Fruit fly (Drosophila melanogaster): ENCODE data around the gene eyg.
A peak's percentile ranks its signal among the peaks of the same experiment; 100 is the strongest.

Gene eyg

dm6 chr3L:12503865-12504650 is 36.2 kb upstream of the eyg start, which contains the start of the genes CG10646 and vih (continued):
- TF ChIP-seq CG1024 (GFP tag; IDR thresholded peaks at IDR 0.05) (no peak), CG7745 (tag; optimal IDR thresholded peaks at IDR 0.05) (no peak), CG6689 (GFP tag; IDR thresholded peaks at IDR 0.05) (peak; percentile 35; the same call in 1 of the 2 replicates), CG32532 (GFP tag; IDR thresholded peaks at IDR 0.05) (no peak), wor (GFP tag; IDR thresholded peaks at IDR 0.05) (no peak), CG18011 (GFP tag; optimal IDR thresholded peaks at IDR 0.05) (no peak), zf30C (GFP tag; optimal IDR thresholded peaks at IDR 0.05) (peak; percentile 2), CG30020 (tag; optimal IDR thresholded peaks at IDR 0.05) (peak; percentile 53), CG7271 (tag; optimal IDR thresholded peaks at IDR 0.05) (peak; percentile 51), pfk (GFP tag; optimal IDR thresholded peaks at IDR 0.05) (no peak), p53 (GFP tag; optimal IDR thresholded peaks at IDR 0.05) (no peak), ERR (GFP tag; optimal IDR thresholded peaks at IDR 0.05) (no peak), CG10147 (GFP tag; optimal IDR thresholded peaks at IDR 0.05) (peak; percentile 20), CG10462 (GFP tag; optimal IDR thresholded peaks at IDR 0.05) (peak; percentile 30), ken (GFP tag; IDR thresholded peaks at IDR 0.05) (no peak; the same call in 2 of the 3 replicates), CG8290 (GFP tag; optimal IDR thresholded peaks at IDR 0.05) (peak; percentile 43), CG8290 (tag; optimal IDR thresholded peaks at IDR 0.05) (no peak), CG11085 (GFP tag; IDR thresholded peaks at IDR 0.05) (no peak), CG7372 (GFP tag; IDR thresholded peaks at IDR 0.05) (no peak), jing (GFP tag; optimal IDR thresholded peaks at IDR 0.05) (no peak), CG14050 (GFP tag; IDR thresholded peaks at IDR 0.05) (no peak), kah (GFP tag; optimal IDR thresholded peaks at IDR 0.05) (no peak), CkIIα-i1 (GFP tag; IDR thresholded peaks at IDR 0.05) (no peak), crp (GFP tag; optimal IDR thresholded peaks at IDR 0.05) (peak in 1 of 2 experiments; percentile 33), CG8089 (GFP tag; optimal IDR thresholded peaks at IDR 0.05) (no peak), CG8924 (tag; optimal IDR thresholded peaks at IDR 0.05) (peak; percentile 63), disco-r (GFP tag; optimal IDR thresholded peaks at IDR 0.05) (no peak), gsb (GFP tag; IDR thresholded peaks at IDR 0.05) (no peak), Bteb2 (GFP tag; optimal IDR thresholded peaks at IDR 0.05) (no peak), CG4820 (GFP tag; optimal IDR thresholded peaks at IDR 0.05) (peak; percentile 42), grn (GFP tag; optimal IDR thresholded peaks at IDR 0.05) (no peak), CG4854 (GFP tag; optimal IDR thresholded peaks at IDR 0.05) (no peak), Awh (GFP tag; IDR thresholded peaks at IDR 0.05) (no peak), org-1 (GFP tag; optimal IDR thresholded peaks at IDR 0.05) (no peak), Sin3A (optimal IDR thresholded peaks at IDR 0.05) (no peak), trem (tag; optimal IDR thresholded peaks at IDR 0.05) (peak; percentile 96), CG1602 (GFP tag; optimal IDR thresholded peaks at IDR 0.05) (peak; percentile 48), CG15011 (GFP tag; optimal IDR thresholded peaks at IDR 0.05) (no peak), gcm (GFP tag; optimal IDR thresholded peaks at IDR 0.05) (peak; percentile 23), CG4328 (GFP tag; optimal IDR thresholded peaks at IDR 0.05) (peak; percentile 51), Ada2b (GFP tag; IDR thresholded peaks at IDR 0.05) (0 out of 2 replicates have a peak, but pooled peaks have one; percentile 18), D19B (GFP tag; optimal IDR thresholded peaks at IDR 0.05) (no peak), CG17186 (GFP tag; optimal IDR thresholded peaks at IDR 0.05) (no peak), exex (tag; optimal IDR thresholded peaks at IDR 0.05) (peak; percentile 26), CG3847 (GFP tag; IDR thresholded peaks at IDR 0.05) (0 out of 2 replicates have a peak, but pooled peaks have one; percentile 33), nmo (GFP tag; optimal IDR thresholded peaks at IDR 0.05) (peak; percentile 63), ab (GFP tag; optimal IDR thresholded peaks at IDR 0.05) (no peak), Hsf (GFP tag; optimal IDR thresholded peaks at IDR 0.05) (peak; percentile 2), fd64A (GFP tag; optimal IDR thresholded peaks at IDR 0.05) (no peak), nau (GFP tag; optimal IDR thresholded peaks at IDR 0.05) (no peak), CG17359 (tag; optimal IDR thresholded peaks at IDR 0.05) (peak; percentile 76)
